Worm (Caenorhabditis elegans): ENCODE data around the gene F56B3.11.

DNA sequence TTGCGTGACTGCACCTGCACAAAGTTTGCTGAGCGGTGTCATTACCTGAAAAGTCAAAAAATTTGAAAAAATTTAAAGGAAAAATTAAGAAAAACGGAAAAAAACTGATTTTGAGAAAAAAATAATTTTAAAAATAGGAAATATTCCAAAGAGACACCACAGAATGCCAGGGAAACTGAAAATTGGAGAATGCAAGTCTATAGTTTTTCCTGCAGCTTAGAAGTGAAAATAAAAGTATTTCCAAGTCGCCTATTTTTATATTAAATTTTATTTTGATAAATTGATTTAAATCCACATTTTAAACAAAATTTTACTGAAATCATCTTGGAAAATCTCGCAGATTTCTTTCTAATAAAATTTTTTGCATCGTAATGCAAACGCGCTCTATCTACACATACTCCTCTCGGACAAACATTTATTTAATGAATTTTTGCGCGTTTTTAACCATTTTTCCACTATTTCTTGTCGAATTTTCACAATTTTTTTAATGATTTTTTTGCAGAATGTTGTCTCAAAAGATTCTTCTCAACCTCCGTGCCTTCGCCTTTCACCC, at the start of gene F56B3.11, which contains the start of gene ech-5:
- no peak for TF ChIP-seq nhr-77 (tag; optimal IDR thresholded peaks at IDR 0.05)
- no peak for TF ChIP-seq nhr-11 (tag; optimal IDR thresholded peaks at IDR 0.05)
- peak; percentile 81 for TF ChIP-seq elt-1 (tag; optimal IDR thresholded peaks at IDR 0.05)
- TF ChIP-seq eor-1 (tag; optimal IDR thresholded peaks at IDR 0.05): peak in 1 of 2 experiments; percentile 10
- no peak for TF ChIP-seq nhr-237 (tag; optimal IDR thresholded peaks at IDR 0.05)
- TF ChIP-seq sea-2 (GFP tag; optimal IDR thresholded peaks at IDR 0.05): no peak
- TF ChIP-seq unc-62 (GFP tag; optimal IDR thresholded peaks at IDR 0.05): no peak
- no peak for TF ChIP-seq nhr-25 (tag; optimal IDR thresholded peaks at IDR 0.05)
- no peak for TF ChIP-seq ztf-11 (tag; optimal IDR thresholded peaks at IDR 0.05)
- TF ChIP-seq ama-1 (optimal IDR thresholded peaks at IDR 0.05): no peak

All from whole organism, L3 larva.